Fruit fly (Drosophila melanogaster) whole organism: ENCODE measurements around the gene Nhe1.

Source experiments
- Dll ChIP-seq: fragments of >200 bp; optimal IDR thresholded peaks from 2 replicates; lab custom pipeline; 2017
- EcR ChIP-seq, 2 experiments: fragments of >200 bp; optimal IDR thresholded peaks; 2 replicates each; lab custom pipeline; 2017; ENCODE audit warnings: missing biosample characterization in 2 of 2, missing genetic modification characterization in 2 of 2, missing genetic modification reagents in 2 of 2
- pan ChIP-seq: fragments of >200 bp; optimal IDR thresholded peaks from 2 replicates; lab custom pipeline; 2017
- psq ChIP-seq: fragments of >200 bp; optimal IDR thresholded peaks from 2 replicates; lab custom pipeline; 2017

dm6 chr2L:72752-73435, 33.6 kb downstream of the Nhe1 start:
- no peak for TF ChIP-seq pan (lab: Kevin White, UChicago)
- no peak for TF ChIP-seq EcR (GFP tag; optimal IDR thresholded peaks at IDR 0.05; lab: Kevin White, UChicago)
- no peak for TF ChIP-seq Dll (lab: Kevin White, UChicago)
- no peak for TF ChIP-seq psq (lab: Kevin White, UChicago)
